Fruit fly (Drosophila melanogaster) whole organism, embryonic: ENCODE measurements around the gene CG4270.

Source experiments
- Adf1 ChIP-seq: fragments of 200-800 bp; sonication (Bioruptor generic); IDR thresholded peaks from 2 replicates; pipeline ENCODE4 v1.3.6; 2022; ENCODE audit warnings: missing biosample characterization, missing genetic modification characterization
- CG10267 ChIP-seq: fragments of 200-800 bp; sonication (Bioruptor generic); optimal IDR thresholded peaks from 2 replicates; lab custom pipeline; 2018; ENCODE audit warnings: missing biosample characterization, mild to moderate bottlenecking, missing genetic modification characterization, moderate library complexity
- CG10565 ChIP-seq: fragments of 200-800 bp; sonication (Bioruptor generic); optimal IDR thresholded peaks from 3 replicates; lab custom pipeline; 2016; ENCODE audit warnings: missing biosample characterization, mild to moderate bottlenecking, missing genetic modification characterization
- CG11247 ChIP-seq: fragments of 200-800 bp; sonication (Bioruptor generic); IDR thresholded peaks from 2 replicates; pipeline ENCODE4 v1.3.6; 2022; ENCODE audit warnings: missing biosample characterization, missing genetic modification characterization
- CG11398 ChIP-seq: fragments of 200-800 bp; sonication (Bioruptor generic); optimal IDR thresholded peaks from 2 replicates; lab custom pipeline; 2016; ENCODE audit warnings: missing biosample characterization, missing genetic modification characterization
- CG14710 ChIP-seq: fragments of 200-800 bp; sonication (Bioruptor generic); optimal IDR thresholded peaks from 3 replicates; lab custom pipeline; 2019; ENCODE audit warnings: missing biosample characterization, mild to moderate bottlenecking, missing genetic modification characterization, moderate library complexity
- CG17568 ChIP-seq: fragments of 200-800 bp; sonication (Bioruptor generic); optimal IDR thresholded peaks from 2 replicates; lab custom pipeline; 2018; ENCODE audit warnings: missing biosample characterization, mild to moderate bottlenecking, missing genetic modification characterization, moderate library complexity
- CG2116 ChIP-seq: fragments of 200-800 bp; sonication (Bioruptor generic); optimal IDR thresholded peaks from 3 replicates; lab custom pipeline; 2018; ENCODE audit warnings: missing biosample characterization, mild to moderate bottlenecking, missing genetic modification characterization
- CG2202 ChIP-seq: fragments of 200-800 bp; sonication (Bioruptor generic); optimal IDR thresholded peaks from 2 replicates; lab custom pipeline; 2018; ENCODE audit warnings: missing biosample characterization, mild to moderate bottlenecking, missing genetic modification characterization
- CG3065 ChIP-seq: fragments of 200-800 bp; sonication (Bioruptor generic); optimal IDR thresholded peaks from 2 replicates; lab custom pipeline; 2016; ENCODE audit warnings: missing biosample characterization, missing genetic modification characterization
- CG3995 ChIP-seq: fragments of 200-800 bp; sonication (Bioruptor generic); optimal IDR thresholded peaks from 3 replicates; lab custom pipeline; 2016; ENCODE audit warnings: missing biosample characterization, missing genetic modification characterization
- CG5245 ChIP-seq: fragments of 200-800 bp; sonication (Bioruptor generic); optimal IDR thresholded peaks from 3 replicates; lab custom pipeline; 2016; ENCODE audit warnings: missing biosample characterization, missing genetic modification characterization
- CG6791 ChIP-seq: fragments of 200-800 bp; sonication (Bioruptor generic); IDR thresholded peaks from 3 replicates; pipeline ENCODE4 v1.3.6; 2022; ENCODE audit warnings: missing biosample characterization, missing genetic modification characterization; ENCODE audit not compliant: partially characterized antibody
- CG6854 ChIP-seq: fragments of 200-800 bp; sonication (Bioruptor generic); optimal IDR thresholded peaks from 3 replicates; lab custom pipeline; 2017; ENCODE audit warnings: missing biosample characterization, mild to moderate bottlenecking, missing genetic modification characterization
- CG7357 ChIP-seq: fragments of 200-800 bp; sonication (Bioruptor generic); IDR thresholded peaks from 3 replicates; pipeline ENCODE4 v1.3.6; 2022; ENCODE audit warnings: missing biosample characterization, missing genetic modification characterization
- Camta ChIP-seq: fragments of 200-800 bp; sonication (Bioruptor generic); optimal IDR thresholded peaks from 2 replicates; lab custom pipeline; 2016; ENCODE audit warnings: missing biosample characterization, missing genetic modification characterization
- CrebB ChIP-seq: fragments of 200-800 bp; sonication (Bioruptor generic); optimal IDR thresholded peaks from 3 replicates; lab custom pipeline; 2018; ENCODE audit warnings: missing biosample characterization, mild to moderate bottlenecking, missing genetic modification characterization
- Dek ChIP-seq: fragments of 200-800 bp; sonication (Bioruptor generic); optimal IDR thresholded peaks from 3 replicates; lab custom pipeline; 2019; ENCODE audit warnings: missing biosample characterization, mild to moderate bottlenecking, missing genetic modification characterization, moderate library complexity
- Ets65A ChIP-seq: fragments of 200-800 bp; sonication (Bioruptor generic); peaks from one replicate; lab custom pipeline; 2016; ENCODE audit warnings: missing biosample characterization, missing genetic modification characterization
- Gsc ChIP-seq: fragments of 200-800 bp; sonication (Bioruptor generic); IDR thresholded peaks from 2 replicates; pipeline ENCODE4 v1.3.6; 2022; ENCODE audit warnings: missing biosample characterization, missing genetic modification characterization
- Gug ChIP-seq: fragments of 200-800 bp; sonication (Bioruptor generic); IDR thresholded peaks from 4 replicates; pipeline ENCODE4 v1.3.6; 2022; ENCODE audit warnings: missing biosample characterization, missing genetic modification characterization
- HLH4C ChIP-seq: fragments of 200-800 bp; sonication (Bioruptor generic); IDR thresholded peaks from 3 replicates; pipeline ENCODE4 v1.3.6; 2022; ENCODE audit warnings: missing biosample characterization, missing genetic modification characterization; ENCODE audit not compliant: partially characterized antibody
- Hr3 ChIP-seq: fragments of 200-800 bp; sonication (Bioruptor generic); optimal IDR thresholded peaks from 3 replicates; lab custom pipeline; 2016; ENCODE audit warnings: missing biosample characterization, missing genetic modification characterization
- Lpt ChIP-seq: fragments of >200 bp; optimal IDR thresholded peaks from 2 replicates; lab custom pipeline; 2018; ENCODE audit warnings: missing biosample characterization, missing genetic modification characterization
- MBD-R2 ChIP-seq: fragments of 200-800 bp; sonication (Bioruptor generic); IDR thresholded peaks from 2 replicates; pipeline ENCODE4 v1.3.6; 2022; ENCODE audit warnings: missing biosample characterization, missing genetic modification characterization
- MESR4 ChIP-seq: fragments of 200-800 bp; sonication (Bioruptor generic); optimal IDR thresholded peaks from 2 replicates; lab custom pipeline; 2018; ENCODE audit warnings: missing biosample characterization, mild to moderate bottlenecking, missing genetic modification characterization, moderate library complexity
- MTF-1 ChIP-seq: fragments of 200-800 bp; sonication (Bioruptor generic); optimal IDR thresholded peaks from 2 replicates; lab custom pipeline; 2018; ENCODE audit warnings: missing biosample characterization, mild to moderate bottlenecking, missing genetic modification characterization, borderline replicate concordance
- Med ChIP-seq: fragments of 200-800 bp; sonication (Bioruptor generic); peaks from one replicate; lab custom pipeline; 2016; ENCODE audit warnings: missing biosample characterization, missing genetic modification characterization, mild to moderate bottlenecking, inconsistent platforms, moderate library complexity
- Neu2 ChIP-seq: fragments of 200-800 bp; sonication (Bioruptor generic); optimal IDR thresholded peaks from 3 replicates; lab custom pipeline; 2016; ENCODE audit warnings: missing biosample characterization, missing genetic modification characterization, borderline replicate concordance
- Oli ChIP-seq: fragments of 200-800 bp; sonication (Bioruptor generic); optimal IDR thresholded peaks from 2 replicates; lab custom pipeline; 2018; ENCODE audit warnings: missing biosample characterization, mild to moderate bottlenecking, missing genetic modification characterization, moderate library complexity
- abd-A ChIP-seq: fragments of 200-800 bp; sonication (Bioruptor generic); optimal IDR thresholded peaks from 3 replicates; lab custom pipeline; 2019; ENCODE audit warnings: missing biosample characterization, mild to moderate bottlenecking, missing genetic modification characterization, moderate library complexity
- ase ChIP-seq: fragments of 200-800 bp; sonication (Bioruptor generic); IDR thresholded peaks from 3 replicates; pipeline ENCODE4 v1.3.6; 2022; ENCODE audit warnings: missing biosample characterization, missing genetic modification characterization
- bbx ChIP-seq: fragments of 200-800 bp; sonication (Bioruptor generic); IDR thresholded peaks from 2 replicates; pipeline ENCODE4 v1.3.6; 2022; ENCODE audit warnings: missing biosample characterization, missing genetic modification characterization; ENCODE audit not compliant: partially characterized antibody
- exex ChIP-seq: fragments of 200-800 bp; sonication (Bioruptor generic); optimal IDR thresholded peaks from 4 replicates; lab custom pipeline; 2018; ENCODE audit warnings: missing biosample characterization, mild to moderate bottlenecking, missing genetic modification characterization, moderate library complexity
- fd96Cb ChIP-seq: fragments of 200-800 bp; sonication (Bioruptor generic); optimal IDR thresholded peaks from 2 replicates; lab custom pipeline; 2018; ENCODE audit warnings: missing biosample characterization, mild to moderate bottlenecking, missing genetic modification characterization, moderate library complexity
- fu2 ChIP-seq: fragments of 200-800 bp; sonication (Bioruptor generic); optimal IDR thresholded peaks from 2 replicates; lab custom pipeline; 2016; ENCODE audit warnings: missing biosample characterization, missing genetic modification characterization
- lab ChIP-seq: fragments of 200-800 bp; sonication (Bioruptor generic); optimal IDR thresholded peaks from 3 replicates; lab custom pipeline; 2017; ENCODE audit warnings: missing biosample characterization, missing genetic modification characterization, mild to moderate bottlenecking, moderate library complexity, missing genetic modification reagents
- lbe ChIP-seq: fragments of 200-800 bp; sonication (Bioruptor generic); optimal IDR thresholded peaks from 2 replicates; lab custom pipeline; 2016; ENCODE audit warnings: missing biosample characterization, mild to moderate bottlenecking, missing genetic modification characterization
- mam ChIP-seq: fragments of 200-800 bp; sonication (Bioruptor generic); optimal IDR thresholded peaks from 3 replicates; lab custom pipeline; 2016; ENCODE audit warnings: missing biosample characterization, missing genetic modification characterization
- nerfin-2 ChIP-seq: fragments of 200-800 bp; sonication (Bioruptor generic); IDR thresholded peaks from 2 replicates; pipeline ENCODE4 v1.3.6; 2022; ENCODE audit warnings: missing biosample characterization, missing genetic modification characterization; ENCODE audit not compliant: partially characterized antibody
- nom ChIP-seq: fragments of 200-800 bp; sonication (Bioruptor generic); optimal IDR thresholded peaks from 2 replicates; lab custom pipeline; 2017; ENCODE audit warnings: missing biosample characterization, missing genetic modification characterization, mild to moderate bottlenecking, moderate library complexity, missing genetic modification reagents
- pita ChIP-seq: fragments of 200-800 bp; sonication (Bioruptor generic); optimal IDR thresholded peaks from 2 replicates; lab custom pipeline; 2017; ENCODE audit warnings: missing biosample characterization, mild to moderate bottlenecking, missing genetic modification characterization
- prd ChIP-seq, 3 experiments: fragments of >200 bp in 2 of 3; fragments of 200-800 bp in 1 of 3; sonication (Bioruptor generic) in 1 of 3; optimal IDR thresholded peaks in 2 of 3; IDR thresholded peaks in 1 of 3; 2 replicates in 2 of 3; 3 replicates in 1 of 3; pipeline versions ENCODE4 v1.3.6 to Lab custom; 2017 to 2022; ENCODE audit warnings: missing biosample characterization in 1 of 3, missing genetic modification characterization in 1 of 3
- psq ChIP-seq: fragments of 200-800 bp; sonication (Bioruptor generic); optimal IDR thresholded peaks from 2 replicates; lab custom pipeline; 2017; ENCODE audit warnings: missing biosample characterization, missing genetic modification characterization
- sens ChIP-seq: fragments of 200-800 bp; sonication (Bioruptor generic); peaks from one replicate; lab custom pipeline; 2016; ENCODE audit warnings: missing biosample characterization, missing genetic modification characterization
- slp2 ChIP-seq: fragments of 200-800 bp; sonication (Bioruptor generic); optimal IDR thresholded peaks from 2 replicates; lab custom pipeline; 2016; ENCODE audit warnings: missing biosample characterization, missing genetic modification characterization
- stwl ChIP-seq: fragments of 200-800 bp; sonication (Bioruptor generic); optimal IDR thresholded peaks from 3 replicates; lab custom pipeline; 2018; ENCODE audit warnings: missing biosample characterization, mild to moderate bottlenecking, missing genetic modification characterization, moderate library complexity
- usp ChIP-seq: fragments of >200 bp; optimal IDR thresholded peaks from 2 replicates; lab custom pipeline; 2017; ENCODE audit warnings: missing biosample characterization, missing genetic modification characterization
- vvl ChIP-seq: fragments of 200-800 bp; sonication (Bioruptor generic); IDR thresholded peaks from 2 replicates; pipeline ENCODE4 v1.3.6; 2022; ENCODE audit warnings: missing biosample characterization, missing genetic modification characterization
- zen ChIP-seq: fragments of 200-800 bp; sonication (Bioruptor generic); optimal IDR thresholded peaks from 3 replicates; lab custom pipeline; 2018; ENCODE audit warnings: missing biosample characterization, mild to moderate bottlenecking, missing genetic modification characterization, moderate library complexity
- zen2 ChIP-seq: fragments of 200-800 bp; sonication (Bioruptor generic); IDR thresholded peaks from 3 replicates; pipeline ENCODE4 v1.3.6; 2022; ENCODE audit warnings: missing biosample characterization, missing genetic modification characterization; ENCODE audit not compliant: partially characterized antibody

The CG4270 gene

DNA sequence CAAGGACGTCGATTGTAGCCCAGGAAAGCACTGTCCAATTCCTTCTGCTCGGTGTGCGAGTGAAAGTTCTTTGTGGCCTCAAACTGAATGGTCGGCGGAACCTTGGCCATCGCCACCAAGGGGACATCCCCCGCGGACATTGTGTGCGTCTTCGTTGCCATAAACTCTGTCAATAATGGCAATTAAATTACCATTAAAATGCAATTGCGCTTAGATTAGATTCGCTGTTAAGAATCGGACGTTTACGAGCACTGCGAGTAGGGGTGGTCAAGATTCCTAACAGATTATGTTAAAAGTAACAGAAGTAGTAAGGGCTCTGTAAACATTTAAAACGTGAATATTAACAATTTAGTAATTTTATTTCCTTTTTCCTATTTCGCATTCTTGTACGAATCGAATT lies 47.2 kb upstream of the CG4270 start, which contains the start of gene daed:
Gene daed (minus strand): TSS at position 247 of the 400 bp plus-strand sequence.
- TF ChIP-seq CG7357 (GFP tag; lab: Robert Waterston, UW) = no peak
- peak; percentile 8 for TF ChIP-seq sens (GFP tag; lab: Kevin White, UChicago)
- TF ChIP-seq Lpt (GFP tag; lab: Kevin White, UChicago) = no peak
- peak; percentile 22; the same call in 1 of the 2 replicates for TF ChIP-seq Adf1 (GFP tag; lab: Robert Waterston, UW)
- TF ChIP-seq zen (tag; lab: Kevin White, UChicago) = peak; percentile 99
- TF ChIP-seq Oli (tag; lab: Kevin White, UChicago) = no peak
- no peak for TF ChIP-seq CG2202 (tag; lab: Kevin White, UChicago)
- no peak for TF ChIP-seq pita (GFP tag; lab: Kevin White, UChicago)
- peak; percentile 99 for TF ChIP-seq exex (tag; lab: Kevin White, UChicago)
- peak; percentile 82 for TF ChIP-seq CG10267 (tag; lab: Kevin White, UChicago)
- peak; percentile 27; the same call in 1 of the 3 replicates for TF ChIP-seq CG6791 (GFP tag; lab: Robert Waterston, UW)
- TF ChIP-seq Hr3 = no peak
- TF ChIP-seq CG3065 (GFP tag; lab: Kevin White, UChicago) = no peak
- peak; percentile 42 for TF ChIP-seq stwl (tag; lab: Kevin White, UChicago)
- peak; percentile 35 for TF ChIP-seq lbe (GFP tag; lab: Kevin White, UChicago)
- TF ChIP-seq lab (GFP tag; lab: Kevin White, UChicago) = no peak
- peak; percentile 58 for TF ChIP-seq abd-A (tag; lab: Kevin White, UChicago)
- no peak for TF ChIP-seq CG6854
- TF ChIP-seq CG10565 (GFP tag; lab: Kevin White, UChicago) = no peak
- TF ChIP-seq zen2 (GFP tag; lab: Robert Waterston, UW) = no peak
- no peak for TF ChIP-seq CG5245
- TF ChIP-seq CG2116 = no peak
- TF ChIP-seq Ets65A (GFP tag; lab: Kevin White, UChicago) = no peak
- TF ChIP-seq nerfin-2 (GFP tag; lab: Robert Waterston, UW) = no peak
- peak; percentile 79 for TF ChIP-seq Med (GFP tag; lab: Kevin White, UChicago)
- TF ChIP-seq fd96Cb (tag; lab: Kevin White, UChicago) = no peak
- TF ChIP-seq CrebB = no peak
- no peak for TF ChIP-seq usp (GFP tag; lab: Kevin White, UChicago)
- peak; percentile 74 for TF ChIP-seq MBD-R2 (GFP tag; lab: Robert Waterston, UW)
- TF ChIP-seq ase (GFP tag; lab: Robert Waterston, UW) = no peak
- TF ChIP-seq psq (GFP tag; lab: Kevin White, UChicago) = no peak
- TF ChIP-seq slp2 (GFP tag; lab: Kevin White, UChicago) = no peak
- TF ChIP-seq mam (GFP tag; lab: Kevin White, UChicago) = no peak
- no peak for TF ChIP-seq nom (GFP tag; lab: Kevin White, UChicago)
- no peak for TF ChIP-seq CG11247 (GFP tag; lab: Robert Waterston, UW)
- TF ChIP-seq Neu2 (GFP tag; lab: Kevin White, UChicago) = no peak
- TF ChIP-seq vvl (GFP tag; lab: Robert Waterston, UW) = no peak
- TF ChIP-seq Camta = no peak
- TF ChIP-seq Dek (tag; lab: Kevin White, UChicago) = no peak
- TF ChIP-seq HLH4C (GFP tag; lab: Robert Waterston, UW) = no peak
- no peak for TF ChIP-seq CG11398 (GFP tag; lab: Kevin White, UChicago)
- peak; percentile 62 for TF ChIP-seq MESR4 (GFP tag; lab: Kevin White, UChicago)
- TF ChIP-seq fu2 = no peak
- TF ChIP-seq MTF-1 = no peak
- no peak for TF ChIP-seq Gug (GFP tag; lab: Robert Waterston, UW)
- TF ChIP-seq bbx (GFP tag; lab: Robert Waterston, UW) = no peak
- peak; percentile 84 for TF ChIP-seq CG17568 (GFP tag; lab: Kevin White, UChicago)
- TF ChIP-seq Gsc (GFP tag; lab: Robert Waterston, UW) = no peak
- TF ChIP-seq CG3995 (GFP tag; lab: Kevin White, UChicago) = no peak
- peak; percentile 67 for TF ChIP-seq CG14710 (tag; lab: Kevin White, UChicago)
- TF ChIP-seq prd (optimal IDR thresholded peaks at IDR 0.05; lab: Kevin White, UChicago) = no peak
- TF ChIP-seq prd (GFP tag; IDR thresholded peaks at IDR 0.05; lab: Robert Waterston, UW) = no peak
